Fruit fly (Drosophila melanogaster) whole organism, embryonic: ENCODE data around the gene CG31921.

Experiments used
- Asciz ChIP-seq: fragments of 200-800 bp; sonication (Bioruptor generic); optimal IDR thresholded peaks from 2 replicates; lab custom pipeline; 2017; ENCODE audit warnings: missing biosample characterization, mild to moderate bottlenecking, missing genetic modification characterization, missing genetic modification reagents
- B-H2 ChIP-seq: fragments of 200-800 bp; sonication (Bioruptor generic); optimal IDR thresholded peaks from 2 replicates; lab custom pipeline; 2018; ENCODE audit warnings: missing biosample characterization, mild to moderate bottlenecking, missing genetic modification characterization
- BEAF-32 ChIP-seq: fragments of 200-800 bp; sonication (Bioruptor generic); optimal IDR thresholded peaks from 3 replicates; lab custom pipeline; 2017; ENCODE audit warnings: missing biosample characterization, missing genetic modification characterization, mild to moderate bottlenecking, moderate library complexity, missing genetic modification reagents
- Bdp1 ChIP-seq: fragments of 200-800 bp; sonication (Bioruptor generic); optimal IDR thresholded peaks from 3 replicates; lab custom pipeline; 2016; ENCODE audit warnings: missing biosample characterization, missing genetic modification characterization
- Bgb ChIP-seq: fragments of 200-800 bp; sonication (Bioruptor generic); IDR thresholded peaks from 2 replicates; pipeline ENCODE4 v1.3.6; 2022; ENCODE audit warnings: missing biosample characterization, missing genetic modification characterization; ENCODE audit not compliant: partially characterized antibody
- CG10321 ChIP-seq: fragments of 200-800 bp; sonication (Bioruptor generic); IDR thresholded peaks from 2 replicates; pipeline ENCODE4 v1.3.6; 2022; ENCODE audit warnings: missing biosample characterization, missing genetic modification characterization
- CG10366 ChIP-seq: fragments of 200-800 bp; sonication (Bioruptor generic); IDR thresholded peaks from 2 replicates; pipeline ENCODE4 v1.3.6; 2022; ENCODE audit warnings: missing biosample characterization, missing genetic modification characterization
- CG10431 ChIP-seq: fragments of 200-800 bp; sonication (Bioruptor generic); optimal IDR thresholded peaks from 3 replicates; lab custom pipeline; 2018; ENCODE audit warnings: missing biosample characterization, mild to moderate bottlenecking, missing genetic modification characterization
- CG10462 ChIP-seq: fragments of 200-800 bp; sonication (Bioruptor generic); optimal IDR thresholded peaks from 2 replicates; lab custom pipeline; 2016; ENCODE audit warnings: missing biosample characterization, missing genetic modification characterization
- CG10565 ChIP-seq: fragments of 200-800 bp; sonication (Bioruptor generic); optimal IDR thresholded peaks from 3 replicates; lab custom pipeline; 2016; ENCODE audit warnings: missing biosample characterization, mild to moderate bottlenecking, missing genetic modification characterization
- CG11723 ChIP-seq: fragments of 200-800 bp; sonication (Bioruptor generic); optimal IDR thresholded peaks from 2 replicates; lab custom pipeline; 2017; ENCODE audit warnings: missing biosample characterization, mild to moderate bottlenecking, missing genetic modification characterization
- CG13624 ChIP-seq: fragments of 200-800 bp; sonication (Bioruptor generic); optimal IDR thresholded peaks from 2 replicates; lab custom pipeline; 2016; ENCODE audit warnings: missing biosample characterization, missing genetic modification characterization
- CG14860 ChIP-seq: fragments of 200-800 bp; sonication (Bioruptor generic); IDR thresholded peaks from 3 replicates; pipeline ENCODE4 v1.3.6; 2022; ENCODE audit warnings: missing biosample characterization, missing genetic modification characterization; ENCODE audit not compliant: partially characterized antibody
- CG14965 ChIP-seq: fragments of 200-800 bp; sonication (Bioruptor generic); optimal IDR thresholded peaks from 2 replicates; lab custom pipeline; 2016; ENCODE audit warnings: missing biosample characterization, missing genetic modification characterization, borderline replicate concordance
- CG15479 ChIP-seq: fragments of 200-800 bp; sonication (Bioruptor generic); optimal IDR thresholded peaks from 3 replicates; lab custom pipeline; 2019; ENCODE audit warnings: missing biosample characterization, mild to moderate bottlenecking, missing genetic modification characterization, moderate library complexity
- CG15514 ChIP-seq: fragments of 200-800 bp; sonication (Bioruptor generic); optimal IDR thresholded peaks from 3 replicates; lab custom pipeline; 2017; ENCODE audit warnings: missing biosample characterization, missing genetic modification characterization, mild to moderate bottlenecking, moderate library complexity, missing genetic modification reagents
- CG17612 ChIP-seq: fragments of 200-800 bp; sonication (Bioruptor generic); IDR thresholded peaks from 2 replicates; pipeline ENCODE4 v1.3.6; 2022; ENCODE audit warnings: missing biosample characterization, missing genetic modification characterization
- CG17829 ChIP-seq: fragments of 200-800 bp; optimal IDR thresholded peaks from 2 replicates; lab custom pipeline; 2019; ENCODE audit warnings: missing biosample characterization, mild to moderate bottlenecking, missing genetic modification characterization, moderate library complexity
- CG18619 ChIP-seq: fragments of 200-800 bp; sonication (Bioruptor generic); optimal IDR thresholded peaks from 3 replicates; lab custom pipeline; 2017; ENCODE audit warnings: missing biosample characterization, mild to moderate bottlenecking, missing genetic modification characterization
- CG18764 ChIP-seq: fragments of 200-800 bp; sonication (Bioruptor generic); optimal IDR thresholded peaks from 3 replicates; lab custom pipeline; 2016; ENCODE audit warnings: missing biosample characterization, missing genetic modification characterization
- CG32532 ChIP-seq: fragments of 200-800 bp; sonication (Bioruptor generic); IDR thresholded peaks from 2 replicates; pipeline ENCODE4 v1.3.6; 2022; ENCODE audit warnings: missing biosample characterization, missing genetic modification characterization
- CG3726 ChIP-seq: fragments of 200-800 bp; sonication (Bioruptor generic); IDR thresholded peaks from 3 replicates; pipeline ENCODE4, ENCODE4 v1.3.6; 2022; ENCODE audit warnings: missing biosample characterization, missing genetic modification characterization
- CG6854 ChIP-seq: fragments of 200-800 bp; sonication (Bioruptor generic); optimal IDR thresholded peaks from 3 replicates; lab custom pipeline; 2017; ENCODE audit warnings: missing biosample characterization, mild to moderate bottlenecking, missing genetic modification characterization
- CG7928 ChIP-seq: fragments of 200-800 bp; sonication (Bioruptor generic); optimal IDR thresholded peaks from 2 replicates; lab custom pipeline; 2017; ENCODE audit warnings: missing biosample characterization, mild to moderate bottlenecking, missing genetic modification characterization
- CG7987 ChIP-seq: fragments of 200-800 bp; sonication (Bioruptor generic); optimal IDR thresholded peaks from 2 replicates; lab custom pipeline; 2018; ENCODE audit warnings: missing biosample characterization, mild to moderate bottlenecking, missing genetic modification characterization, moderate library complexity
- CG9817 ChIP-seq: fragments of 200-800 bp; sonication (Bioruptor generic); optimal IDR thresholded peaks from 2 replicates; lab custom pipeline; 2018; ENCODE audit warnings: missing biosample characterization, mild to moderate bottlenecking, missing genetic modification characterization, moderate library complexity
- CTCF ChIP-seq: fragments of 200-800 bp; sonication (Bioruptor generic); optimal IDR thresholded peaks from 2 replicates; lab custom pipeline; 2017; ENCODE audit warnings: missing biosample characterization, mild to moderate bottlenecking, missing genetic modification characterization, moderate library complexity
- CkIIα-i1 ChIP-seq: fragments of 200-800 bp; sonication (Bioruptor generic); IDR thresholded peaks from 2 replicates; pipeline ENCODE4 v1.3.6; 2022; ENCODE audit warnings: missing biosample characterization, missing genetic modification characterization
- CrebB ChIP-seq: fragments of 200-800 bp; sonication (Bioruptor generic); optimal IDR thresholded peaks from 3 replicates; lab custom pipeline; 2018; ENCODE audit warnings: missing biosample characterization, mild to moderate bottlenecking, missing genetic modification characterization
- Dad ChIP-seq: fragments of 200-800 bp; sonication (Bioruptor generic); optimal IDR thresholded peaks from 3 replicates; lab custom pipeline; 2016; ENCODE audit warnings: missing biosample characterization, missing genetic modification characterization
- Dip2 ChIP-seq: fragments of 200-800 bp; sonication (Bioruptor generic); IDR thresholded peaks from 2 replicates; pipeline ENCODE4 v1.3.6; 2022; ENCODE audit warnings: missing biosample characterization, missing genetic modification characterization
- E2f1 ChIP-seq: fragments of 200-800 bp; sonication (Bioruptor generic); IDR thresholded peaks from 2 replicates; pipeline ENCODE4 v1.3.6; 2022; ENCODE audit warnings: missing biosample characterization, missing genetic modification characterization
- ERR ChIP-seq: fragments of 200-800 bp; sonication (Bioruptor generic); optimal IDR thresholded peaks from 2 replicates; lab custom pipeline; 2016; ENCODE audit warnings: missing biosample characterization, missing genetic modification characterization
- Stat92E ChIP-seq, 3 experiments: fragments of >200 bp in 2 of 3; fragments of 200-800 bp in 1 of 3; sonication (Bioruptor generic) in 1 of 3; optimal IDR thresholded peaks; 2 replicates each; lab custom pipeline; 2017 to 2019; ENCODE audit warnings: missing biosample characterization in 3 of 3, missing genetic modification characterization in 3 of 3, mild to moderate bottlenecking in 1 of 3, moderate library complexity in 1 of 3
- Vsx1 ChIP-seq: fragments of 200-800 bp; sonication (Bioruptor generic); optimal IDR thresholded peaks from 2 replicates; lab custom pipeline; 2017; ENCODE audit warnings: missing biosample characterization, mild to moderate bottlenecking, missing genetic modification characterization, missing genetic modification reagents
- ab ChIP-seq: fragments of 200-800 bp; sonication (Bioruptor generic); optimal IDR thresholded peaks from 2 replicates; lab custom pipeline; 2016; ENCODE audit warnings: missing biosample characterization, missing genetic modification characterization
- btn ChIP-seq: fragments of 200-800 bp; sonication (Bioruptor generic); optimal IDR thresholded peaks from 2 replicates; lab custom pipeline; 2016; ENCODE audit warnings: missing biosample characterization, missing genetic modification characterization
- exex ChIP-seq: fragments of 200-800 bp; sonication (Bioruptor generic); optimal IDR thresholded peaks from 4 replicates; lab custom pipeline; 2018; ENCODE audit warnings: missing biosample characterization, mild to moderate bottlenecking, missing genetic modification characterization, moderate library complexity
- fru ChIP-seq: fragments of >200 bp; optimal IDR thresholded peaks from 2 replicates; lab custom pipeline; 2017
- ftz-f1 ChIP-seq: fragments of 200-800 bp; sonication (Bioruptor generic); optimal IDR thresholded peaks from 2 replicates; lab custom pipeline; 2016; ENCODE audit warnings: missing biosample characterization, missing genetic modification characterization
- fu2 ChIP-seq: fragments of 200-800 bp; sonication (Bioruptor generic); optimal IDR thresholded peaks from 2 replicates; lab custom pipeline; 2016; ENCODE audit warnings: missing biosample characterization, missing genetic modification characterization
- gsb-n ChIP-seq: fragments of 200-800 bp; sonication (Bioruptor generic); optimal IDR thresholded peaks from 3 replicates; lab custom pipeline; 2018; ENCODE audit warnings: missing biosample characterization, mild to moderate bottlenecking, missing genetic modification characterization
- lmd ChIP-seq: fragments of 200-800 bp; sonication (Bioruptor generic); IDR thresholded peaks from 2 replicates; pipeline ENCODE4 v1.3.6; 2022; ENCODE audit warnings: missing biosample characterization, missing genetic modification characterization
- repo ChIP-seq: fragments of 200-800 bp; sonication (Bioruptor generic); optimal IDR thresholded peaks from 2 replicates; lab custom pipeline; 2016; ENCODE audit warnings: missing biosample characterization, missing genetic modification characterization
- schlank ChIP-seq: fragments of 200-800 bp; sonication (Bioruptor generic); optimal IDR thresholded peaks from 2 replicates; lab custom pipeline; 2018; ENCODE audit warnings: missing biosample characterization, mild to moderate bottlenecking, missing genetic modification characterization
- scrt ChIP-seq: fragments of 200-800 bp; sonication (Bioruptor generic); optimal IDR thresholded peaks from 2 replicates; lab custom pipeline; 2018; ENCODE audit warnings: missing biosample characterization, mild to moderate bottlenecking, missing genetic modification characterization, moderate library complexity
- shn ChIP-seq: fragments of 200-800 bp; sonication (Bioruptor generic); optimal IDR thresholded peaks from 3 replicates; lab custom pipeline; 2016; ENCODE audit warnings: missing biosample characterization, missing genetic modification characterization
- tap ChIP-seq: fragments of 200-800 bp; optimal IDR thresholded peaks from 3 replicates; lab custom pipeline; 2019; ENCODE audit warnings: missing biosample characterization, mild to moderate bottlenecking, missing genetic modification characterization, moderate library complexity
- toy ChIP-seq: fragments of 200-800 bp; sonication (Bioruptor generic); IDR thresholded peaks from 2 replicates; pipeline ENCODE4 v1.3.6; 2022; ENCODE audit warnings: missing biosample characterization, missing genetic modification characterization
- zen2 ChIP-seq: fragments of 200-800 bp; sonication (Bioruptor generic); IDR thresholded peaks from 3 replicates; pipeline ENCODE4 v1.3.6; 2022; ENCODE audit warnings: missing biosample characterization, missing genetic modification characterization; ENCODE audit not compliant: partially characterized antibody
- zf30C ChIP-seq: fragments of 200-800 bp; sonication (Bioruptor generic); optimal IDR thresholded peaks from 3 replicates; lab custom pipeline; 2018; ENCODE audit warnings: missing biosample characterization, mild to moderate bottlenecking, missing genetic modification characterization

CG31921 gene

dm6 chr2L:286421-286820, 45.7 kb downstream of the CG31921 start (continued):
- TF ChIP-seq CG15479 (GFP tag; lab: Kevin White, UChicago) (no peak), CG11723 (GFP tag; lab: Kevin White, UChicago) (peak; percentile 36), ERR (GFP tag; lab: Kevin White, UChicago) (peak; percentile 60), Bgb (GFP tag; lab: Robert Waterston, UW) (no peak), Bdp1 (no peak), CG17612 (0 out of 2 replicates have a peak, but pooled peaks have one; percentile 23), CTCF (GFP tag; lab: Kevin White, UChicago) (no peak), shn (GFP tag; lab: Kevin White, UChicago) (peak; percentile 41), CG6854 (GFP tag; lab: Kevin White, UChicago) (peak; percentile 55), CkIIα-i1 (no peak), ftz-f1 (no peak), Stat92E (GFP tag; optimal IDR thresholded peaks at IDR 0.05; lab: Kevin White, UChicago) (no peak), CG10431 (GFP tag; lab: Kevin White, UChicago) (no peak), CG18619 (peak; percentile 55), CG13624 (peak; percentile 67), fu2 (GFP tag; lab: Kevin White, UChicago) (peak; percentile 57), CG14965 (GFP tag; lab: Kevin White, UChicago) (no peak), schlank (peak; percentile 82), CG15514 (peak; percentile 79), E2f1 (peak; percentile 69), zf30C (GFP tag; lab: Kevin White, UChicago) (no peak), Dip2 (GFP tag; lab: Robert Waterston, UW) (no peak), exex (tag; lab: Kevin White, UChicago) (peak; percentile 50), CG14860 (GFP tag; lab: Robert Waterston, UW) (no peak), btn (GFP tag; lab: Kevin White, UChicago) (peak; percentile 29), CG10366 (GFP tag; lab: Robert Waterston, UW) (peak; percentile 76), CG10565 (GFP tag; lab: Kevin White, UChicago) (no peak), CG7928 (GFP tag; lab: Kevin White, UChicago) (peak; percentile 31), CrebB (tag; lab: Kevin White, UChicago) (peak; percentile 68), lmd (GFP tag; lab: Robert Waterston, UW) (peak; percentile 77), CG3726 (GFP tag; lab: Robert Waterston, UW) (no peak), B-H2 (GFP tag; lab: Kevin White, UChicago) (peak; percentile 87), tap (tag; lab: Kevin White, UChicago) (peak; percentile 54), repo (GFP tag; lab: Kevin White, UChicago) (peak; percentile 22), CG17829 (tag; lab: Kevin White, UChicago) (peak; percentile 47), gsb-n (tag; lab: Kevin White, UChicago) (no peak), fru (no peak), scrt (GFP tag; lab: Kevin White, UChicago) (peak; percentile 59), CG7987 (GFP tag; lab: Kevin White, UChicago) (peak; percentile 41), Dad (peak; percentile 60), toy (GFP tag; lab: Robert Waterston, UW) (no peak), BEAF-32 (GFP tag; lab: Kevin White, UChicago) (no peak), CG32532 (peak; percentile 84), CG18764 (GFP tag; lab: Kevin White, UChicago) (peak; percentile 29), CG10321 (peak; percentile 38; the same call in 1 of the 2 replicates), Asciz (GFP tag; lab: Kevin White, UChicago) (no peak), CG10462 (no peak), ab (peak; percentile 37), zen2 (GFP tag; lab: Robert Waterston, UW) (no peak), CG9817 (tag; lab: Kevin White, UChicago) (peak; percentile 56), Vsx1 (peak; percentile 45)
